Worm (Caenorhabditis elegans): ENCODE measurements around the gene srh-258.

DNA sequence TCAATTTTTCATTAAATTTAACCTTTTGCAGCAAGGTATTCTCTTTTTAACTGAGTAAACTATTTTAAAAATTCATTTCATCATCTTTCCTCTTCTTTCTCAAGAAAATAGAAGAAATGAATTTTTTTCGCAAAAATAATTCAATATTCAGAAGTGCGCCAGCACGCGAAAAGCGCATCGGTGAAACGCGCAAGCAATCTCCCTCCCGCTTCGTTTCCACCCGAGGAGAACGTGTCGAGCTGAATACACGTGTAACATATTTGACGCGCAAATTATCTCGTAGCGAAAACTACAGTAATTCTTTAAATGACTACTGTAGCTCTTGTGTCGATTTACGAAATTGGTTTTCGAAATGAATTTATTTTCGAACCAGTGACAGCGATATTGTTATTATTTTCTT is 12.9 kb upstream of the srh-258 start:
- TF ChIP-seq mab-5 (tag; optimal IDR thresholded peaks at IDR 0.05) (no peak), nhr-6 (tag; optimal IDR thresholded peaks at IDR 0.05) (no peak), egl-27 (tag; optimal IDR thresholded peaks at IDR 0.05) (no peak), ama-1 (optimal IDR thresholded peaks at IDR 0.05) (no peak), C34F6.9 (tag; optimal IDR thresholded peaks at IDR 0.05) (no peak), nhr-77 (tag; optimal IDR thresholded peaks at IDR 0.05) (no peak), nhr-11 (tag; optimal IDR thresholded peaks at IDR 0.05) (no peak), ceh-82 (tag; optimal IDR thresholded peaks at IDR 0.05) (no peak)

Measured in whole organism, L2 larva.